Worm (Caenorhabditis elegans) whole organism, L2 larva: Measurements from ENCODE around the gene anat-1.

Experiments used
- C34F6.9 ChIP-seq: fragments of 150-350 bp; optimal IDR thresholded peaks from 2 replicates; lab custom pipeline; 2014; ENCODE audit warnings: missing biosample characterization, missing genetic modification characterization
- R02D3.7 ChIP-seq: fragments of 150-350 bp; optimal IDR thresholded peaks from 2 replicates; lab custom pipeline; 2014; ENCODE audit warnings: missing biosample characterization, missing genetic modification characterization
- Y55F3AM.14 ChIP-seq: fragments of 200-800 bp; sonication (Bioruptor generic); optimal IDR thresholded peaks from 2 replicates; lab custom pipeline; 2018; ENCODE audit warnings: mild to moderate bottlenecking, missing genetic modification characterization, missing compliant biosample characterization
- alr-1 ChIP-seq: fragments of 150-350 bp; optimal IDR thresholded peaks from 2 replicates; lab custom pipeline; 2014; ENCODE audit warnings: missing biosample characterization, missing genetic modification characterization
- aly-2 ChIP-seq: fragments of 150-350 bp; optimal IDR thresholded peaks from 2 replicates; lab custom pipeline; 2014; ENCODE audit warnings: missing biosample characterization, missing genetic modification characterization
- blmp-1 ChIP-seq: sonication (generic microtip); optimal IDR thresholded peaks from 2 replicates; lab custom pipeline; 2017; ENCODE audit warnings: missing genetic modification characterization, mild to moderate bottlenecking, missing compliant biosample characterization, antibody characterized with exemption, moderate library complexity; ENCODE audit not compliant: insufficient read depth
- ceh-82 ChIP-seq: fragments of 150-350 bp; optimal IDR thresholded peaks from 2 replicates; lab custom pipeline; 2014; ENCODE audit warnings: missing biosample characterization, missing genetic modification characterization
- crh-2 ChIP-seq: sonication (generic microtip); optimal IDR thresholded peaks from 2 replicates; lab custom pipeline; 2017; ENCODE audit warnings: missing biosample characterization, missing genetic modification characterization
- elt-3 ChIP-seq: sonication (generic microtip); optimal IDR thresholded peaks from 2 replicates; lab custom pipeline; 2017; ENCODE audit warnings: missing biosample characterization, missing genetic modification characterization
- fos-1 ChIP-seq: fragments of 150-350 bp; optimal IDR thresholded peaks from 2 replicates; lab custom pipeline; 2014; ENCODE audit warnings: missing biosample characterization, missing genetic modification characterization
- gmeb-1 ChIP-seq: fragments of 150-350 bp; optimal IDR thresholded peaks from 2 replicates; lab custom pipeline; 2014; ENCODE audit warnings: missing biosample characterization, missing genetic modification characterization
- lin-13 ChIP-seq: fragments of 150-350 bp; optimal IDR thresholded peaks from 2 replicates; lab custom pipeline; 2014; ENCODE audit warnings: missing biosample characterization, missing genetic modification reagents, missing genetic modification characterization
- lin-39 ChIP-seq: fragments of 150-350 bp; optimal IDR thresholded peaks from 2 replicates; lab custom pipeline; 2014; ENCODE audit warnings: missing biosample characterization, missing genetic modification reagents, missing genetic modification characterization
- lsy-2 ChIP-seq, 2 experiments: fragments of 150-350 bp in 1 of 2; sonication (generic microtip) in 1 of 2; optimal IDR thresholded peaks; 2 replicates each; lab custom pipeline; 2014 to 2017; ENCODE audit warnings: missing biosample characterization in 2 of 2, missing genetic modification characterization in 2 of 2
- mdl-1 ChIP-seq, 2 experiments: fragments of 150-350 bp in 1 of 2; sonication (generic microtip) in 1 of 2; optimal IDR thresholded peaks; 2 replicates each; lab custom pipeline; 2017; ENCODE audit warnings: missing biosample characterization in 2 of 2, missing genetic modification characterization in 2 of 2
- nhr-11 ChIP-seq: fragments of 150-350 bp; optimal IDR thresholded peaks from 2 replicates; lab custom pipeline; 2014; ENCODE audit warnings: missing biosample characterization, missing genetic modification characterization
- nhr-12 ChIP-seq: fragments of 150-350 bp; optimal IDR thresholded peaks from 2 replicates; lab custom pipeline; 2014; ENCODE audit warnings: missing biosample characterization, missing genetic modification characterization
- nhr-21 ChIP-seq: fragments of 150-350 bp; optimal IDR thresholded peaks from 2 replicates; lab custom pipeline; 2014; ENCODE audit warnings: missing biosample characterization, missing genetic modification characterization
- nhr-237 ChIP-seq: fragments of 150-350 bp; optimal IDR thresholded peaks from 2 replicates; lab custom pipeline; 2014; ENCODE audit warnings: missing biosample characterization, missing genetic modification characterization
- nhr-25 ChIP-seq: fragments of 150-350 bp; sonication (generic microtip); optimal IDR thresholded peaks from 3 replicates; lab custom pipeline; 2014; ENCODE audit warnings: missing biosample characterization, missing genetic modification characterization
- nhr-6 ChIP-seq: fragments of 150-350 bp; optimal IDR thresholded peaks from 2 replicates; lab custom pipeline; 2014; ENCODE audit warnings: missing biosample characterization, missing genetic modification characterization
- nhr-77 ChIP-seq: fragments of 150-350 bp; optimal IDR thresholded peaks from 2 replicates; lab custom pipeline; 2014; ENCODE audit warnings: missing biosample characterization, missing genetic modification characterization
- peb-1 ChIP-seq: fragments of 150-350 bp; optimal IDR thresholded peaks from 2 replicates; lab custom pipeline; 2014; ENCODE audit warnings: missing biosample characterization, missing genetic modification characterization
- sem-4 ChIP-seq: fragments of 150-350 bp; optimal IDR thresholded peaks from 2 replicates; lab custom pipeline; 2014; ENCODE audit warnings: missing biosample characterization, missing genetic modification reagents, missing genetic modification characterization
- skn-1 ChIP-seq: sonication (generic microtip); optimal IDR thresholded peaks from 2 replicates; lab custom pipeline; 2017; ENCODE audit warnings: missing biosample characterization, missing genetic modification characterization
- sma-3 ChIP-seq: sonication (generic microtip); optimal IDR thresholded peaks from 2 replicates; lab custom pipeline; 2016; ENCODE audit warnings: missing genetic modification reagents, missing genetic modification characterization, missing compliant biosample characterization
- sma-9 ChIP-seq, 2 experiments: fragments of 150-350 bp in 1 of 2; sonication (generic microtip) in 1 of 2; optimal IDR thresholded peaks; 2 replicates each; lab custom pipeline; 2014 to 2016; ENCODE audit warnings: missing genetic modification characterization in 2 of 2, mild to moderate bottlenecking in 1 of 2, missing biosample characterization in 1 of 2, missing compliant biosample characterization in 1 of 2, missing genetic modification reagents in 1 of 2, moderate library complexity in 1 of 2
- snpc-4 ChIP-seq: fragments of 150-350 bp; optimal IDR thresholded peaks from 2 replicates; lab custom pipeline; 2014; ENCODE audit warnings: missing biosample characterization, missing genetic modification characterization
- unc-62 ChIP-seq: fragments of 150-350 bp; optimal IDR thresholded peaks from 2 replicates; lab custom pipeline; 2014; ENCODE audit warnings: missing biosample characterization, missing genetic modification reagents, missing genetic modification characterization
- zag-1 ChIP-seq: fragments of 150-350 bp; optimal IDR thresholded peaks from 2 replicates; lab custom pipeline; 2014; ENCODE audit warnings: missing biosample characterization, missing genetic modification characterization
- ztf-4 ChIP-seq: fragments of 150-350 bp; optimal IDR thresholded peaks from 2 replicates; lab custom pipeline; 2014; ENCODE audit warnings: missing biosample characterization, missing genetic modification characterization

Gene anat-1

ce11 chrIV:6790438-6791124 is 19.9 kb downstream of the anat-1 start, which contains the start of the genes C17H12.2 and vha-8 (continued):
- TF ChIP-seq Y55F3AM.14 (GFP tag; lab: Kevin White, UChicago) (no peak), unc-62 (GFP tag; lab: Kevin White, UChicago) (no peak), mdl-1 (tag; optimal IDR thresholded peaks at IDR 0.05; lab: Kevin White, UChicago) (peak in 1 of 2 experiments; percentile 49)
- TF ChIP-seq, all 48 proteins: peak for 32

ce11 chrIV:6792380-6793309 is 22.0 kb downstream of the anat-1 start:
- TF ChIP-seq nhr-77 (tag; lab: Kevin White, UChicago) (no peak), nhr-11 (tag; lab: Kevin White, UChicago) (no peak), C34F6.9 (tag; lab: Kevin White, UChicago) (no peak), Y55F3AM.14 (GFP tag; lab: Kevin White, UChicago) (peak; percentile 16), crh-2 (tag; lab: Kevin White, UChicago) (peak; percentile 71), snpc-4 (tag; lab: Kevin White, UChicago) (peak; percentile 42), fos-1 (no peak), sem-4 (tag; lab: Kevin White, UChicago) (no peak), nhr-6 (tag; lab: Kevin White, UChicago) (peak; percentile 43), R02D3.7 (tag; lab: Kevin White, UChicago) (no peak), ceh-82 (tag; lab: Kevin White, UChicago) (no peak), sma-9 (GFP tag; optimal IDR thresholded peaks at IDR 0.05; lab: Kevin White, UChicago) (peak; percentile 32), sma-9 (tag; optimal IDR thresholded peaks at IDR 0.05; lab: Kevin White, UChicago) (no peak), ztf-4 (tag; lab: Kevin White, UChicago) (no peak), lin-13 (peak; percentile 18), sma-3 (GFP tag; lab: Kevin White, UChicago) (peak; percentile 28), nhr-25 (tag; lab: Kevin White, UChicago) (no peak), gmeb-1 (tag; lab: Kevin White, UChicago) (peak; percentile 35)
- TF ChIP-seq, all 48 proteins: peak for 8

DNA sequence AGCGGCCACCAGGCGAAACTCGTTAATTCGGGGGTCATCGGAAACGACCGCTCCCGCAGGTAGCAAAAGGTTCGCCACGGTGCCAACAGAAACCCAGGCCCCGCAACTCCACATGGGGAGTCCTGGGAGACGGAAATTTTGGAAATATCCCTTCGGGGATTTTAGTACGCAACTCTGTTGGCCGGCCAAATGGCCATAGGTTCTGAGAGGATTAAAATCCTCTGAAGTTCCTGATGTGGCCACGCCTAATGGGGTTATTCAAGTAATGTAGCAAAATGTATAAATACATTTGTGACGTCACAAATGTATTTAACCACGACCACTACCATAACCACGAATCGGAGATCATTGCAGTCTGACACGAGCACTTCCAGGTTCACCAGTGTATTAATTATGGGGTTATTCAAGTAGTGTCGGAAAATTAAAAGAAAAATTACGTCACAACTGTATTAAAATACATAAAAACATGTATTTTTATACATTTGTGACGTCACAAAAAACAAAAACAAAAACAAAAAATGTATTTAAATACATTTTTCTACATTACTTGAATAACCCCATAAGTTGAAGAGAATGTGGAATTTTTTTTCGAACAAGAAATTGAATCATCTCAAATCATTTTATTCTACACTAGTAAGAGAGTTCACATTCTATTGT is 22.8 kb downstream of the anat-1 start:
- TF ChIP-seq lsy-2 (tag; optimal IDR thresholded peaks at IDR 0.05; lab: Kevin White, UChicago) = no peak
- no peak for TF ChIP-seq nhr-21 (tag; lab: Kevin White, UChicago)
- no peak for TF ChIP-seq snpc-4 (tag; lab: Kevin White, UChicago)

DNA sequence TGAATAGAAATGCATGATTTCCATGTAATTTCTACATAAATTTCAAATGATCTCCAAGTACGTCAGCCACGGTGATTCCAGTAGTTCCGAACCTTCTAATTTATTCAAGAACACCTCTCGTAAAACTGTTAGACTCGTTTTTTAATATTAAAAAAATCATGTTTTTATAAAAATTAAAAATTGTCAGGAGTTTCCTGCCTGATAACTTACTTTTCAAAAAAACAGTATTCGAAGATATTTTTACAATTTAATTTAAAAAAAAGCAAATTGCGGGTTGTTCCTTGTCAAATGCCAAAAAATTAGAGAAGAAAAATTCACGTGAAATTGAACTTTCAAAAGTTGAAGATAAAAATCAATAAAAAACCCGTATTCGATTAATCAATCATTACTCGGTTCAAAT is 24.9 kb downstream of the anat-1 start, which contains the start of the genes C17H12.3 and C17H12.12:
TSS of gene C17H12.3 (minus strand) at position 101 of the 400 bp plus-strand sequence.
TSS of gene C17H12.12 (plus strand) at position 396 of the 400 bp plus-strand sequence.
- TF ChIP-seq crh-2 (tag; lab: Kevin White, UChicago) (no peak), nhr-25 (tag; lab: Kevin White, UChicago) (no peak), skn-1 (tag; lab: Kevin White, UChicago) (no peak)

- TF ChIP-seq nhr-25 (tag; lab: Kevin White, UChicago) (no peak), zag-1 (tag; lab: Kevin White, UChicago) (no peak), elt-3 (tag; lab: Kevin White, UChicago) (no peak), skn-1 (tag; lab: Kevin White, UChicago) (peak; percentile 34), blmp-1 (tag; lab: Kevin White, UChicago) (no peak), nhr-12 (tag; lab: Kevin White, UChicago) (no peak), lsy-2 (tag; optimal IDR thresholded peaks at IDR 0.05; lab: Kevin White, UChicago) (no peak), lin-39 (no peak), peb-1 (tag; lab: Kevin White, UChicago) (no peak), sma-9 (GFP tag; optimal IDR thresholded peaks at IDR 0.05; lab: Kevin White, UChicago) (peak; percentile 43), sma-9 (tag; optimal IDR thresholded peaks at IDR 0.05; lab: Kevin White, UChicago) (no peak), aly-2 (tag; lab: Kevin White, UChicago) (no peak), C34F6.9 (tag; lab: Kevin White, UChicago) (no peak), nhr-11 (tag; lab: Kevin White, UChicago) (no peak), nhr-237 (tag; lab: Kevin White, UChicago) (no peak), fos-1 (peak; percentile 95), alr-1 (tag; lab: Kevin White, UChicago) (no peak), Y55F3AM.14 (GFP tag; lab: Kevin White, UChicago) (no peak), unc-62 (GFP tag; lab: Kevin White, UChicago) (no peak)
- TF ChIP-seq, all 48 proteins: peak for 3
These were observed 31.5 kb downstream of the anat-1 start, which contains the start of the genes cest-4 and C17H12.11 for ce11 chrIV:6802132-6802531. Gene cest-4, minus strand, starts transcription at chrIV:6802337. Gene C17H12.11, plus strand, starts transcription at chrIV:6802387.
